Fruit fly (Drosophila melanogaster) whole organism, wandering third instar larva: Measurements from ENCODE around the gene MED24.

Experiments
- Abd-B ChIP-seq: fragments of >200 bp; optimal IDR thresholded peaks from 2 replicates; lab custom pipeline; 2017; ENCODE audit warnings: missing biosample characterization, missing genetic modification characterization
- CG32264 ChIP-seq: fragments of 200-800 bp; sonication (Bioruptor generic); optimal IDR thresholded peaks from 2 replicates; lab custom pipeline; 2016; ENCODE audit warnings: missing biosample characterization, missing genetic modification characterization
- CG9705 ChIP-seq: fragments of 200-800 bp; sonication (Bioruptor generic); optimal IDR thresholded peaks from 2 replicates; lab custom pipeline; 2018; ENCODE audit warnings: missing biosample characterization, mild to moderate bottlenecking, missing genetic modification characterization
- CrebA ChIP-seq: fragments of 200-800 bp; sonication (Bioruptor generic); optimal IDR thresholded peaks from 2 replicates; lab custom pipeline; 2016; ENCODE audit warnings: missing biosample characterization, mild to moderate bottlenecking, missing genetic modification characterization, borderline replicate concordance
- Dfd ChIP-seq: fragments of >200 bp; optimal IDR thresholded peaks from 2 replicates; lab custom pipeline; 2017; ENCODE audit warnings: missing biosample characterization, missing genetic modification characterization
- Dif ChIP-seq: fragments of 200-275, 200-300 bp; sonication (Bioruptor generic); optimal IDR thresholded peaks from 2 replicates; lab custom pipeline; 2018; ENCODE audit warnings: missing biosample characterization, missing genetic modification characterization; ENCODE audit not compliant: partially characterized antibody
- GATAd ChIP-seq: sonication (Bioruptor generic); optimal IDR thresholded peaks from 2 replicates; lab custom pipeline; 2016; ENCODE audit warnings: missing biosample characterization, missing genetic modification characterization
- HLH106 ChIP-seq: fragments of 200-800 bp; optimal IDR thresholded peaks from 3 replicates; lab custom pipeline; 2019; ENCODE audit warnings: missing biosample characterization, mild to moderate bottlenecking, missing genetic modification characterization, moderate library complexity
- Hr78 ChIP-seq: fragments of >200 bp; optimal IDR thresholded peaks from 2 replicates; lab custom pipeline; 2017; ENCODE audit warnings: missing biosample characterization, missing genetic modification characterization
- Hr83 ChIP-seq: fragments of 200-300 bp; sonication (Bioruptor generic); optimal IDR thresholded peaks from 2 replicates; lab custom pipeline; 2016; ENCODE audit warnings: missing biosample characterization, mild to moderate bottlenecking, missing genetic modification characterization, moderate library complexity; ENCODE audit not compliant: poor library complexity, severe bottlenecking
- Jra ChIP-seq: sonication (Bioruptor generic); optimal IDR thresholded peaks from 2 replicates; lab custom pipeline; 2016; ENCODE audit warnings: missing biosample characterization, missing genetic modification characterization
- Mio ChIP-seq: sonication (Bioruptor generic); optimal IDR thresholded peaks from 2 replicates; lab custom pipeline; 2016; ENCODE audit warnings: missing biosample characterization, missing genetic modification characterization
- Myc ChIP-seq: fragments of >200 bp; optimal IDR thresholded peaks from 2 replicates; lab custom pipeline; 2017
- N ChIP-seq: fragments of >200 bp; optimal IDR thresholded peaks from 2 replicates; lab custom pipeline; 2018; ENCODE audit warnings: missing biosample characterization, missing external identifiers, missing genetic modification characterization
- OdsH ChIP-seq: fragments of 200-800 bp; sonication (Bioruptor generic); optimal IDR thresholded peaks from 2 replicates; lab custom pipeline; 2016; ENCODE audit warnings: missing biosample characterization, mild to moderate bottlenecking, missing genetic modification characterization
- Rel ChIP-seq, 2 experiments: fragments of 200-800 bp; sonication (Bioruptor generic) in 1 of 2; optimal IDR thresholded peaks; 2 replicates in 1 of 2; 3 replicates in 1 of 2; lab custom pipeline; 2016 to 2019; ENCODE audit warnings: mild to moderate bottlenecking in 2 of 2, missing biosample characterization in 2 of 2, missing genetic modification characterization in 2 of 2, moderate library complexity in 1 of 2
- Sp1 ChIP-seq: fragments of 200-800 bp; sonication (Bioruptor generic); optimal IDR thresholded peaks from 3 replicates; lab custom pipeline; 2019; ENCODE audit warnings: missing biosample characterization, mild to moderate bottlenecking, missing genetic modification characterization, moderate library complexity
- Vsx2 ChIP-seq: fragments of 200-300, 225-300 bp; sonication (Bioruptor generic); optimal IDR thresholded peaks from 2 replicates; lab custom pipeline; 2018; ENCODE audit warnings: missing biosample characterization, missing genetic modification characterization; ENCODE audit not compliant: partially characterized antibody
- br ChIP-seq: fragments of 200-800 bp; sonication (Bioruptor generic); optimal IDR thresholded peaks from 2 replicates; lab custom pipeline; 2016; ENCODE audit warnings: missing biosample characterization, missing genetic modification characterization
- brk ChIP-seq: fragments of 200-800 bp; sonication (Bioruptor generic); optimal IDR thresholded peaks from 2 replicates; lab custom pipeline; 2016; ENCODE audit warnings: missing biosample characterization, mild to moderate bottlenecking, missing genetic modification characterization
- dl ChIP-seq, 2 experiments: fragments of 175-275, 200-275 bp in 1 of 2; fragments of 200-275 bp in 1 of 2; sonication (Bioruptor generic); optimal IDR thresholded peaks; lab custom pipeline; 2018; ENCODE audit warnings: mild to moderate bottlenecking in 2 of 2, missing biosample characterization in 2 of 2, missing genetic modification characterization in 2 of 2, moderate library complexity in 2 of 2; ENCODE audit not compliant: partially characterized antibody in 2 of 2, insufficient read depth in 1 of 2
- dmrt93B ChIP-seq: fragments of 200-800 bp; sonication (Bioruptor generic); optimal IDR thresholded peaks from 2 replicates; lab custom pipeline; 2018; ENCODE audit warnings: missing biosample characterization, mild to moderate bottlenecking, missing genetic modification characterization
- fru ChIP-seq: fragments of 200-800 bp; sonication (Bioruptor generic); optimal IDR thresholded peaks from 3 replicates; lab custom pipeline; 2016; ENCODE audit warnings: missing biosample characterization, mild to moderate bottlenecking, missing genetic modification characterization
- h ChIP-seq: fragments of 200-800 bp; sonication (Bioruptor generic); optimal IDR thresholded peaks from 3 replicates; lab custom pipeline; 2016; ENCODE audit warnings: missing biosample characterization, mild to moderate bottlenecking, missing genetic modification characterization
- jim ChIP-seq: fragments of 175-275, 200-325 bp; sonication (Bioruptor generic); optimal IDR thresholded peaks from 2 replicates; lab custom pipeline; 2016; ENCODE audit warnings: missing biosample characterization, mild to moderate bottlenecking, missing genetic modification characterization
- lola ChIP-seq: fragments of >200 bp; optimal IDR thresholded peaks from 2 replicates; lab custom pipeline; 2017; ENCODE audit warnings: missing biosample characterization, missing genetic modification characterization
- pan ChIP-seq: fragments of >200 bp; optimal IDR thresholded peaks from 2 replicates; lab custom pipeline; 2017
- psq ChIP-seq: fragments of 200-800 bp; sonication (Bioruptor generic); optimal IDR thresholded peaks from 3 replicates; lab custom pipeline; 2017; ENCODE audit warnings: missing biosample characterization, mild to moderate bottlenecking, missing genetic modification characterization, moderate library complexity
- rgr ChIP-seq: fragments of 200-800 bp; sonication (Bioruptor generic); optimal IDR thresholded peaks from 3 replicates; lab custom pipeline; 2016; ENCODE audit warnings: missing biosample characterization, mild to moderate bottlenecking, missing genetic modification characterization
- sage ChIP-seq: fragments of 200-800 bp; sonication (Bioruptor generic); optimal IDR thresholded peaks from 2 replicates; lab custom pipeline; 2016; ENCODE audit warnings: missing biosample characterization, mild to moderate bottlenecking, missing genetic modification characterization
- sv ChIP-seq: fragments of 200-800 bp; sonication (Bioruptor generic); optimal IDR thresholded peaks from 3 replicates; lab custom pipeline; 2016; ENCODE audit warnings: missing biosample characterization, missing genetic modification characterization
- tai ChIP-seq: sonication (Bioruptor generic); optimal IDR thresholded peaks from 2 replicates; lab custom pipeline; 2016; ENCODE audit warnings: missing biosample characterization, missing genetic modification characterization
- usp ChIP-seq: fragments of >200 bp; optimal IDR thresholded peaks from 2 replicates; lab custom pipeline; 2017; ENCODE audit warnings: missing biosample characterization, missing genetic modification characterization
- woc ChIP-seq: sonication (Bioruptor generic); optimal IDR thresholded peaks from 2 replicates; lab custom pipeline; 2016; ENCODE audit warnings: missing biosample characterization, mild to moderate bottlenecking, missing genetic modification characterization

The MED24 gene

dm6 chr3L:8202317-8202842 is 11.3 kb downstream of the MED24 start, which contains the start of the genes CG7366 and CG13679:
Gene CG7366, minus strand, starts transcription at chr3L:8202417.
Gene CG13679, plus strand, starts transcription at chr3L:8202792.
- TF ChIP-seq br (GFP tag; lab: Kevin White, UChicago) (no peak), Rel (GFP tag; optimal IDR thresholded peaks at IDR 0.05; lab: Kevin White, UChicago) (no peak), Rel (tag; optimal IDR thresholded peaks at IDR 0.05; lab: Kevin White, UChicago) (no peak), rgr (GFP tag; lab: Kevin White, UChicago) (no peak), Myc (lab: Kevin White, UChicago) (no peak), Mio (GFP tag; lab: Kevin White, UChicago) (no peak)

dm6 chr3L:8210596-8210995 is 19.5 kb downstream of the MED24 start, which contains the start of gene tut:
Gene tut, minus strand, starts transcription at chr3L:8210743.
- TF ChIP-seq GATAd (GFP tag; lab: Kevin White, UChicago), result no peak
- TF ChIP-seq N (GFP tag; lab: Kevin White, UChicago), result no peak
- TF ChIP-seq tai (GFP tag; lab: Kevin White, UChicago), result no peak
- TF ChIP-seq CG9705, result no peak
- no peak for TF ChIP-seq dmrt93B (GFP tag; lab: Kevin White, UChicago)
- TF ChIP-seq CG32264 (GFP tag; lab: Kevin White, UChicago), result no peak
- TF ChIP-seq fru, result no peak
- TF ChIP-seq Vsx2, result no peak
- TF ChIP-seq rgr (GFP tag; lab: Kevin White, UChicago), result no peak
- no peak for TF ChIP-seq Sp1 (GFP tag; lab: Kevin White, UChicago)
- no peak for TF ChIP-seq usp (GFP tag; lab: Kevin White, UChicago)
- no peak for TF ChIP-seq Rel (GFP tag; optimal IDR thresholded peaks at IDR 0.05; lab: Kevin White, UChicago)
- TF ChIP-seq Rel (tag; optimal IDR thresholded peaks at IDR 0.05; lab: Kevin White, UChicago), result no peak
- TF ChIP-seq Abd-B (GFP tag; lab: Kevin White, UChicago), result no peak
- no peak for TF ChIP-seq dl (GFP tag; optimal IDR thresholded peaks at IDR 0.05; lab: Kevin White, UChicago; ENCODE audit: insufficient read depth in 1 of 2, partially characterized antibody in 2 of 2)
- no peak for TF ChIP-seq CrebA
- TF ChIP-seq HLH106 (tag; lab: Kevin White, UChicago), result no peak
- no peak for TF ChIP-seq h (GFP tag; lab: Kevin White, UChicago)

- TF ChIP-seq br (GFP tag; lab: Kevin White, UChicago), result no peak
- no peak for TF ChIP-seq Hr83
- TF ChIP-seq Dif (GFP tag; lab: Kevin White, UChicago), result no peak
- TF ChIP-seq Abd-B (GFP tag; lab: Kevin White, UChicago), result no peak
- TF ChIP-seq rgr (GFP tag; lab: Kevin White, UChicago), result no peak
- TF ChIP-seq Dfd, result no peak
- TF ChIP-seq Hr78, result no peak
- TF ChIP-seq h (GFP tag; lab: Kevin White, UChicago), result no peak
- no peak for TF ChIP-seq OdsH (GFP tag; lab: Kevin White, UChicago)
- no peak for TF ChIP-seq dl (GFP tag; optimal IDR thresholded peaks at IDR 0.05; lab: Kevin White, UChicago; ENCODE audit: insufficient read depth in 1 of 2, partially characterized antibody in 2 of 2)
- no peak for TF ChIP-seq sage (GFP tag; lab: Kevin White, UChicago)
- TF ChIP-seq GATAd (GFP tag; lab: Kevin White, UChicago), result no peak
- no peak for TF ChIP-seq pan
- no peak for TF ChIP-seq CrebA
- TF ChIP-seq HLH106 (tag; lab: Kevin White, UChicago), result no peak
- no peak for TF ChIP-seq jim (GFP tag; lab: Kevin White, UChicago)
- no peak for TF ChIP-seq dmrt93B (GFP tag; lab: Kevin White, UChicago)
- TF ChIP-seq psq, result no peak
- TF ChIP-seq Vsx2, result no peak
- TF ChIP-seq sv (GFP tag; lab: Kevin White, UChicago), result no peak
Measured at dm6 chr3L:8211590-8211989, 20.5 kb downstream of the MED24 start, which contains the start of gene CG8006. Gene CG8006, plus strand, starts transcription at chr3L:8211890.

- TF ChIP-seq brk (GFP tag; lab: Kevin White, UChicago) (no peak), Jra (GFP tag; lab: Kevin White, UChicago) (no peak), lola (GFP tag; lab: Kevin White, UChicago) (no peak), Dif (GFP tag; lab: Kevin White, UChicago) (no peak), Hr83 (no peak), woc (GFP tag; lab: Kevin White, UChicago) (no peak), Vsx2 (no peak)
Measured at dm6 chr3L:8214980-8215379, 23.9 kb downstream of the MED24 start, which contains the start of gene CG8012. Gene CG8012, plus strand, starts transcription at chr3L:8215280.
